Fruit fly (Drosophila melanogaster) whole organism, embryonic: ENCODE data around the gene Sb.
A peak's percentile ranks its signal among the peaks of the same experiment; 100 is the strongest.

Experiments
- ATbp ChIP-seq: fragments of 200-800 bp; sonication (Bioruptor generic); optimal IDR thresholded peaks from 2 replicates; lab custom pipeline; 2017; ENCODE audit warnings: missing biosample characterization, mild to moderate bottlenecking, missing genetic modification characterization, missing genetic modification reagents
- Atf3 ChIP-seq: fragments of 200-800 bp; sonication (Bioruptor generic); optimal IDR thresholded peaks from 3 replicates; lab custom pipeline; 2016; ENCODE audit warnings: missing biosample characterization, missing genetic modification characterization
- B-H2 ChIP-seq: fragments of 200-800 bp; sonication (Bioruptor generic); optimal IDR thresholded peaks from 2 replicates; lab custom pipeline; 2018; ENCODE audit warnings: missing biosample characterization, mild to moderate bottlenecking, missing genetic modification characterization
- CG10959 ChIP-seq: fragments of 200-800 bp; sonication (Bioruptor generic); IDR thresholded peaks from 2 replicates; pipeline ENCODE4 v1.3.6; 2022; ENCODE audit warnings: missing biosample characterization, missing genetic modification characterization
- CG13287 ChIP-seq: fragments of 200-800 bp; sonication (Bioruptor generic); IDR thresholded peaks from 2 replicates; pipeline ENCODE4 v1.3.6; 2022; ENCODE audit warnings: missing biosample characterization, missing genetic modification characterization; ENCODE audit not compliant: partially characterized antibody
- CG13296 ChIP-seq: fragments of 200-800 bp; sonication (Bioruptor generic); optimal IDR thresholded peaks from 3 replicates; lab custom pipeline; 2018; ENCODE audit warnings: missing biosample characterization, mild to moderate bottlenecking, missing genetic modification characterization
- CG13624 ChIP-seq: fragments of 200-800 bp; sonication (Bioruptor generic); optimal IDR thresholded peaks from 2 replicates; lab custom pipeline; 2016; ENCODE audit warnings: missing biosample characterization, missing genetic modification characterization
- CG14860 ChIP-seq: fragments of 200-800 bp; sonication (Bioruptor generic); IDR thresholded peaks from 3 replicates; pipeline ENCODE4 v1.3.6; 2022; ENCODE audit warnings: missing biosample characterization, missing genetic modification characterization; ENCODE audit not compliant: partially characterized antibody
- CG15073 ChIP-seq: fragments of 200-800 bp; sonication (Bioruptor generic); optimal IDR thresholded peaks from 2 replicates; lab custom pipeline; 2016; ENCODE audit warnings: missing biosample characterization, missing genetic modification characterization
- CG15696 ChIP-seq: fragments of 200-800 bp; sonication (Bioruptor generic); optimal IDR thresholded peaks from 2 replicates; lab custom pipeline; 2019; ENCODE audit warnings: missing biosample characterization, mild to moderate bottlenecking, missing genetic modification characterization, moderate library complexity
- CG16779 ChIP-seq: fragments of 200-800 bp; sonication (Bioruptor generic); IDR thresholded peaks from 2 replicates; pipeline ENCODE4 v1.3.6; 2022; ENCODE audit warnings: missing biosample characterization, missing genetic modification characterization
- CG31388 ChIP-seq: fragments of 200-800 bp; sonication (Bioruptor generic); optimal IDR thresholded peaks from 2 replicates; lab custom pipeline; 2016; ENCODE audit warnings: missing biosample characterization, missing genetic modification characterization
- CG33213 ChIP-seq: fragments of 200-800 bp; sonication (Bioruptor generic); optimal IDR thresholded peaks from 3 replicates; lab custom pipeline; 2016; ENCODE audit warnings: missing biosample characterization, missing genetic modification characterization
- CG4404 ChIP-seq: fragments of 200-800 bp; sonication (Bioruptor generic); IDR thresholded peaks from 2 replicates; pipeline ENCODE4 v1.3.6; 2022; ENCODE audit warnings: missing biosample characterization, missing genetic modification characterization
- CG6272 ChIP-seq: fragments of 200-800 bp; sonication (Bioruptor generic); IDR thresholded peaks from 2 replicates; pipeline ENCODE4 v1.3.6; 2022; ENCODE audit warnings: missing biosample characterization, missing genetic modification characterization
- CG6689 ChIP-seq: fragments of 200-800 bp; sonication (Bioruptor generic); IDR thresholded peaks from 2 replicates; pipeline ENCODE4 v1.3.6; 2022; ENCODE audit warnings: missing biosample characterization, missing genetic modification characterization
- CG8281 ChIP-seq: fragments of 200-800 bp; sonication (Bioruptor generic); optimal IDR thresholded peaks from 2 replicates; lab custom pipeline; 2018; ENCODE audit warnings: missing biosample characterization, mild to moderate bottlenecking, missing genetic modification characterization, moderate library complexity
- Chrac-16 ChIP-seq: fragments of 200-800 bp; sonication (Bioruptor generic); optimal IDR thresholded peaks from 3 replicates; lab custom pipeline; 2016; ENCODE audit warnings: missing biosample characterization, missing genetic modification characterization
- D19B ChIP-seq: fragments of 200-800 bp; sonication (Bioruptor generic); optimal IDR thresholded peaks from 2 replicates; lab custom pipeline; 2017; ENCODE audit warnings: missing biosample characterization, mild to moderate bottlenecking, missing genetic modification characterization
- Deaf1 ChIP-seq: fragments of 200-800 bp; optimal IDR thresholded peaks from 3 replicates; lab custom pipeline; 2019; ENCODE audit warnings: missing biosample characterization, mild to moderate bottlenecking, missing genetic modification characterization, moderate library complexity
- Dfd ChIP-seq, 2 experiments: fragments of >200 bp; optimal IDR thresholded peaks; 2 replicates each; lab custom pipeline; 2017; ENCODE audit warnings: missing biosample characterization in 2 of 2, missing genetic modification characterization in 2 of 2
- Hmx ChIP-seq: fragments of 200-800 bp; sonication (Bioruptor generic); optimal IDR thresholded peaks from 2 replicates; lab custom pipeline; 2016; ENCODE audit warnings: missing biosample characterization, missing genetic modification characterization
- Hr78 ChIP-seq, 2 experiments: fragments of 200-800 bp in 1 of 2; fragments of >200 bp in 1 of 2; sonication (Bioruptor generic) in 1 of 2; optimal IDR thresholded peaks; 2 replicates each; lab custom pipeline; 2017 to 2019; ENCODE audit warnings: missing biosample characterization in 2 of 2, missing genetic modification characterization in 2 of 2, mild to moderate bottlenecking in 1 of 2, moderate library complexity in 1 of 2
- NfI ChIP-seq: fragments of 200-800 bp; sonication (Bioruptor generic); optimal IDR thresholded peaks from 3 replicates; lab custom pipeline; 2018; ENCODE audit warnings: missing biosample characterization, mild to moderate bottlenecking, missing genetic modification characterization, moderate library complexity
- Oaz ChIP-seq: fragments of 200-800 bp; sonication (Bioruptor generic); IDR thresholded peaks from 2 replicates; pipeline ENCODE4 v1.3.6; 2022; ENCODE audit warnings: missing biosample characterization, missing genetic modification characterization
- PHDP ChIP-seq: fragments of 200-800 bp; sonication (Bioruptor generic); optimal IDR thresholded peaks from 3 replicates; lab custom pipeline; 2018; ENCODE audit warnings: missing biosample characterization, mild to moderate bottlenecking, missing genetic modification characterization, moderate library complexity
- Sry-δ ChIP-seq: fragments of 200-800 bp; sonication (Bioruptor generic); optimal IDR thresholded peaks from 2 replicates; lab custom pipeline; 2016; ENCODE audit warnings: missing biosample characterization, missing genetic modification characterization
- Xrp1 ChIP-seq: fragments of 200-800 bp; sonication (Bioruptor generic); IDR thresholded peaks from 2 replicates; pipeline ENCODE4 v1.3.6; 2022; ENCODE audit warnings: missing biosample characterization, missing genetic modification characterization
- aop ChIP-seq: fragments of 200-800 bp; sonication (Bioruptor generic); IDR thresholded peaks from 2 replicates; pipeline ENCODE4 v1.3.6; 2022; ENCODE audit warnings: missing biosample characterization, missing genetic modification characterization
- cad ChIP-seq: fragments of >200 bp; optimal IDR thresholded peaks from 2 replicates; lab custom pipeline; 2017; ENCODE audit warnings: missing biosample characterization, missing genetic modification characterization
- chn ChIP-seq: fragments of 200-800 bp; sonication (Bioruptor generic); optimal IDR thresholded peaks from 2 replicates; lab custom pipeline; 2016; ENCODE audit warnings: missing biosample characterization, missing genetic modification characterization
- dysf ChIP-seq: fragments of 200-800 bp; sonication (Bioruptor generic); IDR thresholded peaks from 3 replicates; pipeline ENCODE4 v1.3.6; 2022; ENCODE audit warnings: missing biosample characterization, missing genetic modification characterization
- gcm2 ChIP-seq: fragments of 200-800 bp; sonication (Bioruptor generic); optimal IDR thresholded peaks from 2 replicates; lab custom pipeline; 2016; ENCODE audit warnings: missing biosample characterization, missing genetic modification characterization
- grn ChIP-seq: fragments of 200-800 bp; sonication (Bioruptor generic); optimal IDR thresholded peaks from 3 replicates; lab custom pipeline; 2017; ENCODE audit warnings: missing biosample characterization, missing genetic modification characterization
- ham ChIP-seq: fragments of 200-800 bp; sonication (Bioruptor generic); IDR thresholded peaks from 2 replicates; pipeline ENCODE4 v1.3.6; 2022; ENCODE audit warnings: missing biosample characterization, missing genetic modification characterization
- hbn ChIP-seq: fragments of 200-800 bp; sonication (Bioruptor generic); IDR thresholded peaks from 2 replicates; pipeline ENCODE4 v1.3.6; 2022; ENCODE audit warnings: missing biosample characterization, missing genetic modification characterization; ENCODE audit not compliant: partially characterized antibody
- jumu ChIP-seq: fragments of 200-800 bp; sonication (Bioruptor generic); optimal IDR thresholded peaks from 3 replicates; lab custom pipeline; 2016; ENCODE audit warnings: missing biosample characterization, missing genetic modification characterization
- ken ChIP-seq: fragments of 200-800 bp; sonication (Bioruptor generic); IDR thresholded peaks from 3 replicates; pipeline ENCODE4 v1.3.6; 2022; ENCODE audit warnings: missing biosample characterization, missing genetic modification characterization
- nerfin-2 ChIP-seq: fragments of 200-800 bp; sonication (Bioruptor generic); IDR thresholded peaks from 2 replicates; pipeline ENCODE4 v1.3.6; 2022; ENCODE audit warnings: missing biosample characterization, missing genetic modification characterization; ENCODE audit not compliant: partially characterized antibody
- oc ChIP-seq: fragments of 200-800 bp; sonication (Bioruptor generic); optimal IDR thresholded peaks from 2 replicates; lab custom pipeline; 2018; ENCODE audit warnings: missing biosample characterization, mild to moderate bottlenecking, missing genetic modification characterization, moderate library complexity
- row ChIP-seq: fragments of 200-800 bp; sonication (Bioruptor generic); IDR thresholded peaks from 3 replicates; pipeline ENCODE4 v1.3.6; 2022; ENCODE audit warnings: missing biosample characterization, missing genetic modification characterization
- scrt ChIP-seq: fragments of 200-800 bp; sonication (Bioruptor generic); optimal IDR thresholded peaks from 2 replicates; lab custom pipeline; 2018; ENCODE audit warnings: missing biosample characterization, mild to moderate bottlenecking, missing genetic modification characterization, moderate library complexity
- sens-2 ChIP-seq: fragments of 200-800 bp; sonication (Bioruptor generic); IDR thresholded peaks from 2 replicates; pipeline ENCODE4 v1.3.6; 2022; ENCODE audit warnings: missing biosample characterization, missing genetic modification characterization
- sr ChIP-seq: fragments of 200-800 bp; sonication (Bioruptor generic); IDR thresholded peaks from 3 replicates; pipeline ENCODE4 v1.3.6; 2022; ENCODE audit warnings: missing biosample characterization, missing genetic modification characterization
- stc ChIP-seq: fragments of 200-800 bp; sonication (Bioruptor generic); IDR thresholded peaks from 2 replicates; pipeline ENCODE4 v1.3.6; 2022; ENCODE audit warnings: missing biosample characterization, missing genetic modification characterization
- tap ChIP-seq: fragments of 200-800 bp; optimal IDR thresholded peaks from 3 replicates; lab custom pipeline; 2019; ENCODE audit warnings: missing biosample characterization, mild to moderate bottlenecking, missing genetic modification characterization, moderate library complexity
- tgo ChIP-seq: fragments of 200-800 bp; sonication (Bioruptor generic); IDR thresholded peaks from 3 replicates; pipeline ENCODE4 v1.3.6; 2022; ENCODE audit warnings: missing biosample characterization, missing genetic modification characterization
- tio ChIP-seq: fragments of 200-800 bp; sonication (Bioruptor generic); optimal IDR thresholded peaks from 2 replicates; lab custom pipeline; 2017; ENCODE audit warnings: missing biosample characterization, missing genetic modification characterization, inconsistent platforms
- wdn ChIP-seq: fragments of 200-800 bp; sonication (Bioruptor generic); IDR thresholded peaks from 2 replicates; pipeline ENCODE4 v1.3.6; 2022; ENCODE audit warnings: missing biosample characterization, missing genetic modification characterization

Sb gene

DNA sequence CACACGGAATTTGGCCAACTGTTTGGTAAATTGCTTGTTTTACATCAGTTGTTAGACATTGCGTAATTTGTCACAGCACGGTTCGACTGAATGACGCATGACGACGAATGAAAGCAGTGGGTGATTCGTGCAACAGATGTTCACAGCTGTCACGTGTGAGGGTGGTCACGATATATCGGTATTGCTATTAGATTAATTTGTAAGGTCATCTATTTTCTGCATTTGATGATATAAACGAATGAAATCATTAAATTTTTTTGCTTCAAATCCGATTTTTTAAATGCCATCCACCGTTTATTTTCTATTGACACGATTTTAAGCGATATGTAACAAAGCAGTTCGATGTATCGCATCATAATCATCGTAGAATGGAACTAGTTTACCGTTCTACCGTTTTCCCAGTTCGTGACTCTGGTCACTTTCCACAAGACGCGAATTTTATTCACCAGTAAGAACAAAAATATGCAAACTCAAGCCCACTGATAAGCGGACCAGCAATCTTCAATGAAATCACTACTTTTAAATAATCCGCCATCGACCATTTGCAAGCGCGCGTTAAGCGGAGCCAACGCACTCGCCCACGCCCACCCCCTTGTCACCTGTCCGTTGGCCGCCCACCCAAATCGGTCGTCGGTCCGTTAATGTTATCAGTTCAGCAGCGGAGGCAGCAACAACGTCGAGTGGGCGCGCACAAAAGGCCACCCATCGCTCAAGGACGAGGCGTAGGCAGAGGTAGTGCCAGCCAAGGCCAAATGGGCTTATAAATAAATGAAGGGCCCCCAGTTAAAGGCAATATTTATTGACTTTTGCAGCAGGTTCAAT lies 30.9 kb downstream of the Sb start, which contains the start of the genes Mic26-27 and CG5916 (continued):
- TF ChIP-seq scrt (peak; percentile 81), ham (no peak), Sry-δ (GFP tag; lab: Kevin White, UChicago) (peak; percentile 94), Xrp1 (GFP tag; lab: Robert Waterston, UW) (peak; percentile 87), CG13296 (no peak), aop (GFP tag; lab: Robert Waterston, UW) (no peak), row (GFP tag; lab: Robert Waterston, UW) (peak; percentile 87), dysf (peak; percentile 93), PHDP (tag; lab: Kevin White, UChicago) (peak; percentile 80), D19B (GFP tag; lab: Kevin White, UChicago) (no peak), Atf3 (GFP tag; lab: Kevin White, UChicago) (peak; percentile 81), sr (GFP tag; lab: Robert Waterston, UW) (peak; percentile 90), tap (tag; lab: Kevin White, UChicago) (no peak), sens-2 (GFP tag; lab: Robert Waterston, UW) (0 out of 2 replicates have a peak, but pooled peaks have one; percentile 14), CG6689 (GFP tag; lab: Robert Waterston, UW) (peak; percentile 64; the same call in 1 of the 2 replicates), ken (GFP tag; lab: Robert Waterston, UW) (peak; percentile 95), hbn (GFP tag; lab: Robert Waterston, UW) (peak; percentile 99), Deaf1 (tag; lab: Kevin White, UChicago) (peak; percentile 16), Oaz (GFP tag; lab: Robert Waterston, UW) (peak; percentile 79), chn (peak; percentile 86), CG31388 (no peak), CG15696 (peak; percentile 90), CG10959 (GFP tag; lab: Robert Waterston, UW) (peak; percentile 92), NfI (GFP tag; lab: Kevin White, UChicago) (peak; percentile 56), Dfd (GFP tag; optimal IDR thresholded peaks at IDR 0.05; lab: Kevin White, UChicago) (no peak), CG15073 (GFP tag; lab: Kevin White, UChicago) (no peak), cad (no peak), CG4404 (GFP tag; lab: Robert Waterston, UW) (peak; percentile 93), CG13624 (GFP tag; lab: Kevin White, UChicago) (peak; percentile 84), Hmx (GFP tag; lab: Kevin White, UChicago) (no peak), wdn (GFP tag; lab: Robert Waterston, UW) (peak; percentile 41; the same call in 1 of the 2 replicates), oc (no peak), CG14860 (GFP tag; lab: Robert Waterston, UW) (peak; percentile 100), Chrac-16 (GFP tag; lab: Kevin White, UChicago) (peak; percentile 58), tio (peak; percentile 70), CG16779 (peak; percentile 56; the same call in 1 of the 2 replicates), gcm2 (GFP tag; lab: Kevin White, UChicago) (peak; percentile 25), ATbp (GFP tag; lab: Kevin White, UChicago) (no peak), Hr78 (GFP tag; optimal IDR thresholded peaks at IDR 0.05; lab: Kevin White, UChicago) (no peak), grn (peak; percentile 25), B-H2 (no peak), CG13287 (peak; percentile 100), tgo (peak; percentile 81), nerfin-2 (GFP tag; lab: Robert Waterston, UW) (peak; percentile 100), CG8281 (tag; lab: Kevin White, UChicago) (no peak), jumu (peak; percentile 80), CG33213 (peak; percentile 87), stc (GFP tag; lab: Robert Waterston, UW) (no peak; the same call in 1 of the 2 replicates), CG6272 (GFP tag; lab: Robert Waterston, UW) (peak; percentile 90)
